Fruit fly (Drosophila melanogaster) whole organism, pupa: ENCODE measurements around the gene CG8149.
A peak's percentile ranks its signal among the peaks of the same experiment; 100 is the strongest.

Experiments used
- CG10348 ChIP-seq: fragments of 200-800 bp; sonication (Bioruptor generic); IDR thresholded peaks from 2 replicates; pipeline ENCODE4 v1.3.6; 2022; ENCODE audit warnings: missing biosample characterization, missing genetic modification characterization
- CG12605 ChIP-seq: fragments of 200-800 bp; sonication (Bioruptor generic); IDR thresholded peaks from 2 replicates; pipeline ENCODE4 v1.3.6; 2022; ENCODE audit warnings: missing biosample characterization, missing genetic modification characterization
- CG13204 ChIP-seq: fragments of 200-800 bp; sonication (Bioruptor generic); optimal IDR thresholded peaks from 2 replicates; lab custom pipeline; 2018; ENCODE audit warnings: missing biosample characterization, mild to moderate bottlenecking, missing genetic modification characterization, moderate library complexity
- CG14655 ChIP-seq: fragments of 200-800 bp; sonication (Bioruptor generic); optimal IDR thresholded peaks from 3 replicates; lab custom pipeline; 2017; ENCODE audit warnings: mild to moderate bottlenecking, missing biosample characterization, missing genetic modification reagents, missing genetic modification characterization
- CG15710 ChIP-seq: fragments of 200-800 bp; sonication (Bioruptor generic); optimal IDR thresholded peaks from 2 replicates; lab custom pipeline; 2018; ENCODE audit warnings: missing biosample characterization, mild to moderate bottlenecking, missing genetic modification characterization, moderate library complexity
- CG17806 ChIP-seq: fragments of 200-800 bp; sonication (Bioruptor generic); optimal IDR thresholded peaks from 2 replicates; lab custom pipeline; 2018; ENCODE audit warnings: missing biosample characterization, mild to moderate bottlenecking, missing genetic modification characterization, moderate library complexity
- CG32121 ChIP-seq: fragments of 200-800 bp; sonication (Bioruptor generic); IDR thresholded peaks from 2 replicates; pipeline ENCODE4 v1.3.6; 2022; ENCODE audit warnings: missing biosample characterization, missing genetic modification characterization
- CG34367 ChIP-seq: fragments of 200-800 bp; sonication (Bioruptor generic); optimal IDR thresholded peaks from 2 replicates; lab custom pipeline; 2018; ENCODE audit warnings: missing biosample characterization, mild to moderate bottlenecking, missing genetic modification characterization
- CG4496 ChIP-seq: fragments of 200-800 bp; sonication (Bioruptor generic); IDR thresholded peaks from 3 replicates; pipeline ENCODE4 v1.3.6; 2022; ENCODE audit warnings: missing biosample characterization, missing genetic modification characterization
- CG8159 ChIP-seq: fragments of 200-800 bp; sonication (Bioruptor generic); optimal IDR thresholded peaks from 3 replicates; lab custom pipeline; 2018; ENCODE audit warnings: missing biosample characterization, mild to moderate bottlenecking, missing genetic modification characterization, moderate library complexity
- CG8301 ChIP-seq: fragments of 200-800 bp; sonication (Bioruptor generic); optimal IDR thresholded peaks from 2 replicates; lab custom pipeline; 2018; ENCODE audit warnings: missing biosample characterization, mild to moderate bottlenecking, missing genetic modification characterization
- CG9948 ChIP-seq: fragments of 200-800 bp; sonication (Bioruptor generic); optimal IDR thresholded peaks from 2 replicates; lab custom pipeline; 2018; ENCODE audit warnings: missing biosample characterization, mild to moderate bottlenecking, missing genetic modification characterization, moderate library complexity
- D1 ChIP-seq: fragments of 200-800 bp; sonication (Bioruptor generic); optimal IDR thresholded peaks from 2 replicates; lab custom pipeline; 2018; ENCODE audit warnings: missing biosample characterization, mild to moderate bottlenecking, missing genetic modification characterization, moderate library complexity
- EcR ChIP-seq: fragments of 200-800 bp; sonication (Bioruptor generic); optimal IDR thresholded peaks from 3 replicates; lab custom pipeline; 2019; ENCODE audit warnings: missing biosample characterization, missing genetic modification characterization, mild to moderate bottlenecking, moderate library complexity, missing genetic modification reagents
- Ets98B ChIP-seq: fragments of 200-800 bp; sonication (Bioruptor generic); IDR thresholded peaks from 2 replicates; pipeline ENCODE4 v1.3.6; 2022; ENCODE audit warnings: missing biosample characterization, missing genetic modification characterization
- Pif1A ChIP-seq: fragments of 200-800 bp; sonication (Bioruptor generic); optimal IDR thresholded peaks from 3 replicates; lab custom pipeline; 2016; ENCODE audit warnings: missing biosample characterization, missing genetic modification characterization
- Pif1B ChIP-seq: fragments of 200-800 bp; sonication (Bioruptor generic); optimal IDR thresholded peaks from 3 replicates; lab custom pipeline; 2016; ENCODE audit warnings: missing biosample characterization, missing genetic modification characterization
- Snoo ChIP-seq: fragments of 200-800 bp; sonication (Bioruptor generic); optimal IDR thresholded peaks from 3 replicates; lab custom pipeline; 2017; ENCODE audit warnings: missing biosample characterization, mild to moderate bottlenecking, missing genetic modification characterization, inconsistent platforms
- fd96Ca ChIP-seq: fragments of 200-800 bp; sonication (Bioruptor generic); IDR thresholded peaks from 3 replicates; pipeline ENCODE4 v1.3.6; 2022; ENCODE audit warnings: missing biosample characterization, missing genetic modification characterization
- gl ChIP-seq: fragments of 200-800 bp; sonication (Bioruptor generic); optimal IDR thresholded peaks from 2 replicates; lab custom pipeline; 2018; ENCODE audit warnings: missing biosample characterization, mild to moderate bottlenecking, missing genetic modification characterization
- rn ChIP-seq: fragments of 200-800 bp; sonication (Bioruptor generic); IDR thresholded peaks from 2 replicates; pipeline ENCODE4 v1.3.6; 2022; ENCODE audit warnings: missing biosample characterization, missing genetic modification characterization

Gene CG8149

DNA sequence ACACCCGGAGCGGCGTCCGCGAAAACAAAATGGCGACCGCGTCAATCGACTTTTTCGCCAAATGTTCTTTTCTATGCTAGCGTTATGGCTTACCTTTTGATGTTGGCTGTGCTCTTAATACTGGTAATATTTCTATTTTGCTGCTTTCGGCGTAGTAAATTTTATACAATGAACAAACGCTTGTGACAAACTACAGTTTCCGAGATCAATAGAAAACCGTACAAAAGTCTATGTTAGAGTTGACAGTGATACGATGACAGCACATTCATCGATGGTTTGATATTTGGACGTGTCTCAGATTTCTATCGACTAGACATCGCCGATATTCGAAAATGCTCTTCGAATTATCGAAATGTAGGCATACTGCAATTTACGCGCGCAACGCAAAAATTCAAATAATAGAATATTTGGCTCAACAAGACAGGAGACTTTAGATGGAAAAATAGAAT, 5.6 kb downstream of the CG8149 start, which contains the start of gene rump:
rump (minus strand) TSS at position 255 of the 449 bp plus-strand sequence.
- TF ChIP-seq CG10348 (GFP tag; lab: Robert Waterston, UW), result no peak
- TF ChIP-seq CG13204 (GFP tag; lab: Kevin White, UChicago), result no peak
- TF ChIP-seq CG4496, result no peak
- no peak for TF ChIP-seq CG32121 (GFP tag; lab: Robert Waterston, UW)
- no peak for TF ChIP-seq gl (tag; lab: Kevin White, UChicago)
- no peak for TF ChIP-seq CG12605 (GFP tag; lab: Robert Waterston, UW)
- no peak for TF ChIP-seq CG15710 (tag; lab: Kevin White, UChicago)
- no peak for TF ChIP-seq CG8159
- no peak for TF ChIP-seq CG34367 (tag; lab: Kevin White, UChicago)
- TF ChIP-seq fd96Ca, result no peak
- TF ChIP-seq CG14655 (GFP tag; lab: Kevin White, UChicago), result no peak
- TF ChIP-seq CG8301 (tag; lab: Kevin White, UChicago), result no peak
- TF ChIP-seq rn, result no peak
- no peak for TF ChIP-seq Pif1B (GFP tag; lab: Kevin White, UChicago)
- no peak for TF ChIP-seq Pif1A (GFP tag; lab: Kevin White, UChicago)
- no peak for TF ChIP-seq EcR (GFP tag; lab: Kevin White, UChicago)
- no peak for TF ChIP-seq CG17806

DNA sequence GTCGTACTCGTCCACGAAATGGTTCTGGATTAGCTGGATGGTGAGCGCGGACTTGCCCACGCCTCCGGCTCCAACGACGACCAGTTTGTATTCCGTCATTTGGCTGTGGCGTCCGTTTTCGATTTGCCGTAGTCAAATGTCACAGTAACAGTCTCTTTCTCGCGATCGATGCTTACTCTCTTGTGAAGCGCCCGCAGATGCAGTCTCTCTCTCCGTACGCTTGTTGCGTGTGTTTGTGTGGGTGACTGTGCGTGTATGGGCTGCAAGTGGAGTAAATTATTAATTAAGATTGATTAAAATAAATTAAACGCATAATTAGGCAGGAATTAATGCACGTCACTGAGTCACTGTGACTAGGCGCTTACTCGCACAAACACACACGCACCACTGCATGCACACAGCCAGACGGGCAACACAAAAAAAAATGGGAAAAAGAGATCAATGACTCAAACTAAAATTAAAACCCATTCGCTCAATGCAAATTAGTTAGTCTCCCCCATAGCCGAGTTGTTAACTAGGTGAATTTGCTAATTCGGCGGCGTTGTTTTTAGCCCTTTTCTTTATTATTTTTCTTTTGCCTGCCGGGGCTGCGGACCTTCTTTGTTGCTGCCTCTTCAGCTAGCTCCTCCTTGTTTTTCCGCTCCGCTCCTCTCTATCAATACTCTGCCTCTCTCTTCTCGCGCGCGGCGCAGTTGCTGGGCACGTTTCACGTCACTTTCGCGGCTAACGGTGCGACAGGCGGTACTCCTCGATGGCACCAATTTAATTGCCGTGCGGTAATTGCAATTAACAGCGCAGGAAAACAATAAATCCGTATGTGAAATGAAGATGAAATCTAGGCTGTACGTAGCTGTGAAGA, 8.0 kb downstream of the CG8149 start:
- no peak for TF ChIP-seq CG9948 (tag; lab: Kevin White, UChicago)
- TF ChIP-seq EcR (GFP tag; lab: Kevin White, UChicago), result peak; percentile 79

DNA sequence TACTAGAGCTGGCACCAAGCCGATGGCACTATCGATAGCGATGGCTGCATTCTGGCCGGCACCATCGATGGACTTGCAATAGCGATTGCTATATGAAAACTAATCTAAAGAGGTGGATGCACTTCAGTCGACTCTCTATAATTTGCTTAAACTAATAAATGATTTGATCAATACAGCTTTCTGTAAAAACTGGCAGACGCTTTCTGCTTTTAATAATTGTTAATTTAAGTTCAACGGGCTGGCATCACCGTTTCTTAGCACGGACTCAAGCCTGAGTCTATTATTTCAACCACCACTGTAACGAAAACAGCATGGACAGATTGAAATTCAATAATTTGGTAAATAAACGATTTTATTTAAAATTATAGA, 8.6 kb downstream of the CG8149 start, which contains the start of the genes Ras85D and Rlb1:
Ras85D (minus strand) TSS at position 16 of the 369 bp plus-strand sequence.
Rlb1 (plus strand) TSS at position 276 of the 369 bp plus-strand sequence.
- TF ChIP-seq EcR (GFP tag; lab: Kevin White, UChicago) (no peak), CG32121 (GFP tag; lab: Robert Waterston, UW) (no peak), CG8159 (peak; percentile 33), gl (tag; lab: Kevin White, UChicago) (no peak), Snoo (tag; lab: Kevin White, UChicago) (peak; percentile 23), CG17806 (peak; percentile 19), CG10348 (GFP tag; lab: Robert Waterston, UW) (no peak), CG34367 (tag; lab: Kevin White, UChicago) (no peak), CG12605 (GFP tag; lab: Robert Waterston, UW) (no peak), D1 (no peak), CG8301 (tag; lab: Kevin White, UChicago) (no peak), CG9948 (tag; lab: Kevin White, UChicago) (peak; percentile 9), Pif1A (GFP tag; lab: Kevin White, UChicago) (no peak), CG14655 (GFP tag; lab: Kevin White, UChicago) (no peak), Ets98B (GFP tag; lab: Robert Waterston, UW) (no peak), fd96Ca (no peak), Pif1B (GFP tag; lab: Kevin White, UChicago) (no peak), rn (no peak), CG15710 (tag; lab: Kevin White, UChicago) (peak; percentile 34), CG4496 (no peak), CG13204 (GFP tag; lab: Kevin White, UChicago) (no peak)

DNA sequence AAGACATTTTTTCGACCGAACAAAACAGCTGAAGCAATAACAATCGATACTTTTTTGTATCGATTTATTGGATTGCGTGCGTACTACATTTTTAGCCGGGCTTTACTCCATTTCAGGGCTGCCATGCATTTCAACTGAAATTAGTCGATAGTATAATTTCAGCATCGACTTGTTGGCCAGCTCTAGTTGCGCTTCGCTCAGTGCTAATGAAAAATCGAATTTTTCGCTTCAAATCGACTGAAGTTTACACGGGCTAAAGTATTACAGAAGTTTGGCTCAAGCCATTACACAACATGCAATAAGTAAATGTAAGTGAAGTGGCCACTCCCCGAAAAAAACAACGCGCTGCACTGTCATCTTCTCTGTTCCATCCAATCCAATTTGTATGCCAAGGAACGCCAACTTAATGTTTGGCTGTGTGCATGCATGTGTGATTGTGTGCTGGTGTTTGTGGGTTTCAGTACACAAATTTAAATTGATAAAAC, 11.4 kb downstream of the CG8149 start, which contains the start of the genes mRpL47, CG8176 and Kdm3:
mRpL47 (minus strand) TSS at position 49 of the 485 bp plus-strand sequence.
CG8176 (plus strand) TSS at position 148 of the 485 bp plus-strand sequence.
Kdm3 (plus strand) TSS at position 148 of the 485 bp plus-strand sequence.
- TF ChIP-seq CG15710 (tag; lab: Kevin White, UChicago) (peak; percentile 13), gl (tag; lab: Kevin White, UChicago) (no peak)

DNA sequence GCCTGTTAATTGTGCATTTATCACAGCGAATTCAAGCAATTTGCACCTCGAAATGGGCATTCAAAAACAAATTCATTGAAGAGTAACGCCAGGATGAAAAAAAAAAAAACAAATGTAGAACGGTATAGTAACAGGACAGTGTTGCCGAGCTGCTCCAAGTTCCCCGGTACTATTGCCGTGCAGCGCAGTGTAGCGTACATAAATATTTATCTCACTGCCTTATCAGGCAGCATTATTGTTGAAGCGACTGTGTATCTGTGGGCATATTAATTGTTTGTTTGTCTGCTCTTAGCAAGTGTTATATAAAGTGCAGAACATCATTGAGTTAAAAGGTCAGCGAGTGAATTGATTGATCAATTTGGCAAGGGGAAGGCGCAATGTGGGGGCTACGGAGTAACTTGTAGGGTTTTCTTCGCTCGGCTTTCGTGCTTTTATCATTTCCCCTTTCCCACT, 12.0 kb downstream of the CG8149 start:
- TF ChIP-seq Ets98B (GFP tag; lab: Robert Waterston, UW), result no peak
- TF ChIP-seq CG32121 (GFP tag; lab: Robert Waterston, UW), result no peak
- no peak for TF ChIP-seq CG13204 (GFP tag; lab: Kevin White, UChicago)
- no peak for TF ChIP-seq fd96Ca
- TF ChIP-seq CG9948 (tag; lab: Kevin White, UChicago), result no peak
